Fruit fly (Drosophila melanogaster) whole organism, pupa: Measurements from ENCODE around the gene Osi2.
A peak's percentile ranks its signal among the peaks of the same experiment; 100 is the strongest.

ENCODE experiments used
- CG10348 ChIP-seq: fragments of 200-800 bp; sonication (Bioruptor generic); IDR thresholded peaks from 2 replicates; pipeline ENCODE4 v1.3.6; 2022; ENCODE audit warnings: missing biosample characterization, missing genetic modification characterization
- CG12605 ChIP-seq: fragments of 200-800 bp; sonication (Bioruptor generic); IDR thresholded peaks from 2 replicates; pipeline ENCODE4 v1.3.6; 2022; ENCODE audit warnings: missing biosample characterization, missing genetic modification characterization
- CG13204 ChIP-seq: fragments of 200-800 bp; sonication (Bioruptor generic); optimal IDR thresholded peaks from 2 replicates; lab custom pipeline; 2018; ENCODE audit warnings: missing biosample characterization, mild to moderate bottlenecking, missing genetic modification characterization, moderate library complexity
- CG14655 ChIP-seq: fragments of 200-800 bp; sonication (Bioruptor generic); optimal IDR thresholded peaks from 3 replicates; lab custom pipeline; 2017; ENCODE audit warnings: mild to moderate bottlenecking, missing biosample characterization, missing genetic modification reagents, missing genetic modification characterization
- CG15710 ChIP-seq: fragments of 200-800 bp; sonication (Bioruptor generic); optimal IDR thresholded peaks from 2 replicates; lab custom pipeline; 2018; ENCODE audit warnings: missing biosample characterization, mild to moderate bottlenecking, missing genetic modification characterization, moderate library complexity
- CG17806 ChIP-seq: fragments of 200-800 bp; sonication (Bioruptor generic); optimal IDR thresholded peaks from 2 replicates; lab custom pipeline; 2018; ENCODE audit warnings: missing biosample characterization, mild to moderate bottlenecking, missing genetic modification characterization, moderate library complexity
- CG32121 ChIP-seq: fragments of 200-800 bp; sonication (Bioruptor generic); IDR thresholded peaks from 2 replicates; pipeline ENCODE4 v1.3.6; 2022; ENCODE audit warnings: missing biosample characterization, missing genetic modification characterization
- CG34367 ChIP-seq: fragments of 200-800 bp; sonication (Bioruptor generic); optimal IDR thresholded peaks from 2 replicates; lab custom pipeline; 2018; ENCODE audit warnings: missing biosample characterization, mild to moderate bottlenecking, missing genetic modification characterization
- CG4496 ChIP-seq: fragments of 200-800 bp; sonication (Bioruptor generic); IDR thresholded peaks from 3 replicates; pipeline ENCODE4 v1.3.6; 2022; ENCODE audit warnings: missing biosample characterization, missing genetic modification characterization
- CG8159 ChIP-seq: fragments of 200-800 bp; sonication (Bioruptor generic); optimal IDR thresholded peaks from 3 replicates; lab custom pipeline; 2018; ENCODE audit warnings: missing biosample characterization, mild to moderate bottlenecking, missing genetic modification characterization, moderate library complexity
- CG8301 ChIP-seq: fragments of 200-800 bp; sonication (Bioruptor generic); optimal IDR thresholded peaks from 2 replicates; lab custom pipeline; 2018; ENCODE audit warnings: missing biosample characterization, mild to moderate bottlenecking, missing genetic modification characterization
- CG9948 ChIP-seq: fragments of 200-800 bp; sonication (Bioruptor generic); optimal IDR thresholded peaks from 2 replicates; lab custom pipeline; 2018; ENCODE audit warnings: missing biosample characterization, mild to moderate bottlenecking, missing genetic modification characterization, moderate library complexity
- D1 ChIP-seq: fragments of 200-800 bp; sonication (Bioruptor generic); optimal IDR thresholded peaks from 2 replicates; lab custom pipeline; 2018; ENCODE audit warnings: missing biosample characterization, mild to moderate bottlenecking, missing genetic modification characterization, moderate library complexity
- EcR ChIP-seq: fragments of 200-800 bp; sonication (Bioruptor generic); optimal IDR thresholded peaks from 3 replicates; lab custom pipeline; 2019; ENCODE audit warnings: missing biosample characterization, missing genetic modification characterization, mild to moderate bottlenecking, moderate library complexity, missing genetic modification reagents
- Ets98B ChIP-seq: fragments of 200-800 bp; sonication (Bioruptor generic); IDR thresholded peaks from 2 replicates; pipeline ENCODE4 v1.3.6; 2022; ENCODE audit warnings: missing biosample characterization, missing genetic modification characterization
- Pif1A ChIP-seq: fragments of 200-800 bp; sonication (Bioruptor generic); optimal IDR thresholded peaks from 3 replicates; lab custom pipeline; 2016; ENCODE audit warnings: missing biosample characterization, missing genetic modification characterization
- Pif1B ChIP-seq: fragments of 200-800 bp; sonication (Bioruptor generic); optimal IDR thresholded peaks from 3 replicates; lab custom pipeline; 2016; ENCODE audit warnings: missing biosample characterization, missing genetic modification characterization
- Snoo ChIP-seq: fragments of 200-800 bp; sonication (Bioruptor generic); optimal IDR thresholded peaks from 3 replicates; lab custom pipeline; 2017; ENCODE audit warnings: missing biosample characterization, mild to moderate bottlenecking, missing genetic modification characterization, inconsistent platforms
- fd96Ca ChIP-seq: fragments of 200-800 bp; sonication (Bioruptor generic); IDR thresholded peaks from 3 replicates; pipeline ENCODE4 v1.3.6; 2022; ENCODE audit warnings: missing biosample characterization, missing genetic modification characterization
- gl ChIP-seq: fragments of 200-800 bp; sonication (Bioruptor generic); optimal IDR thresholded peaks from 2 replicates; lab custom pipeline; 2018; ENCODE audit warnings: missing biosample characterization, mild to moderate bottlenecking, missing genetic modification characterization
- rn ChIP-seq: fragments of 200-800 bp; sonication (Bioruptor generic); IDR thresholded peaks from 2 replicates; pipeline ENCODE4 v1.3.6; 2022; ENCODE audit warnings: missing biosample characterization, missing genetic modification characterization

Gene Osi2

dm6 chr3R:6209073-6209472, at the start of gene Osi2:
Osi2 (plus strand) TSS chr3R:6209373.
- TF ChIP-seq Ets98B (GFP tag; lab: Robert Waterston, UW) (no peak), CG17806 (tag; lab: Kevin White, UChicago) (no peak), CG9948 (tag; lab: Kevin White, UChicago) (no peak), Pif1A (GFP tag; lab: Kevin White, UChicago) (no peak), CG4496 (GFP tag; lab: Robert Waterston, UW) (no peak), CG14655 (no peak), gl (tag; lab: Kevin White, UChicago) (no peak), rn (no peak), Pif1B (GFP tag; lab: Kevin White, UChicago) (no peak), fd96Ca (no peak), CG8159 (tag; lab: Kevin White, UChicago) (no peak), EcR (GFP tag; lab: Kevin White, UChicago) (no peak), D1 (tag; lab: Kevin White, UChicago) (no peak), Snoo (tag; lab: Kevin White, UChicago) (no peak)

- TF ChIP-seq CG4496 (GFP tag; lab: Robert Waterston, UW) (no peak), CG13204 (GFP tag; lab: Kevin White, UChicago) (no peak), CG10348 (GFP tag; lab: Robert Waterston, UW) (no peak), D1 (tag; lab: Kevin White, UChicago) (no peak), CG34367 (no peak), Ets98B (GFP tag; lab: Robert Waterston, UW) (no peak), CG9948 (tag; lab: Kevin White, UChicago) (no peak), fd96Ca (no peak), rn (no peak), CG32121 (GFP tag; lab: Robert Waterston, UW) (no peak), CG17806 (tag; lab: Kevin White, UChicago) (no peak), Snoo (tag; lab: Kevin White, UChicago) (no peak), gl (tag; lab: Kevin White, UChicago) (no peak), CG15710 (tag; lab: Kevin White, UChicago) (no peak)
Observed at dm6 chr3R:6167183-6167582, 42.0 kb upstream of the Osi2 start, which contains the start of gene CG1077. CG1077 (plus strand) TSS chr3R:6167483.

- TF ChIP-seq CG15710 (tag; lab: Kevin White, UChicago) = no peak
- no peak for TF ChIP-seq fd96Ca
- no peak for TF ChIP-seq D1 (tag; lab: Kevin White, UChicago)
- TF ChIP-seq Pif1B (GFP tag; lab: Kevin White, UChicago) = no peak
- no peak for TF ChIP-seq CG12605 (GFP tag; lab: Robert Waterston, UW)
- no peak for TF ChIP-seq Ets98B (GFP tag; lab: Robert Waterston, UW)
- TF ChIP-seq CG8301 (tag; lab: Kevin White, UChicago) = no peak
- no peak for TF ChIP-seq CG9948 (tag; lab: Kevin White, UChicago)
- TF ChIP-seq, all 21 proteins: peak for 0
Observed at dm6 chr3R:6170737-6171136, 38.4 kb upstream of the Osi2 start.

- TF ChIP-seq CG10348 (GFP tag; lab: Robert Waterston, UW) = no peak
- TF ChIP-seq CG13204 (GFP tag; lab: Kevin White, UChicago) = no peak
- no peak for TF ChIP-seq CG17806 (tag; lab: Kevin White, UChicago)
- no peak for TF ChIP-seq Snoo (tag; lab: Kevin White, UChicago)
- TF ChIP-seq, all 21 proteins: peak for 0
Observed at dm6 chr3R:6173249-6173648, 35.9 kb upstream of the Osi2 start, which contains the start of gene Osi1. Osi1 (plus strand) TSS chr3R:6173549.

- peak; percentile 12 for TF ChIP-seq Pif1A (GFP tag; lab: Kevin White, UChicago)
- TF ChIP-seq CG17806 (tag; lab: Kevin White, UChicago) = no peak
- TF ChIP-seq, all 21 proteins: peak for 1
Observed at dm6 chr3R:6182511-6182910, 26.7 kb upstream of the Osi2 start.

- no peak for TF ChIP-seq CG15710 (tag; lab: Kevin White, UChicago)
- no peak for TF ChIP-seq CG13204 (GFP tag; lab: Kevin White, UChicago)
- TF ChIP-seq CG17806 (tag; lab: Kevin White, UChicago) = no peak
- TF ChIP-seq CG32121 (GFP tag; lab: Robert Waterston, UW) = no peak
- no peak for TF ChIP-seq CG8301 (tag; lab: Kevin White, UChicago)
- no peak for TF ChIP-seq CG8159 (tag; lab: Kevin White, UChicago)
- no peak for TF ChIP-seq gl (tag; lab: Kevin White, UChicago)
- TF ChIP-seq Pif1B (GFP tag; lab: Kevin White, UChicago) = no peak
- no peak for TF ChIP-seq EcR (GFP tag; lab: Kevin White, UChicago)
- TF ChIP-seq CG4496 (GFP tag; lab: Robert Waterston, UW) = no peak
- no peak for TF ChIP-seq fd96Ca
- TF ChIP-seq rn = no peak
- TF ChIP-seq CG34367 = no peak
Observed at dm6 chr3R:6187015-6187414, 22.2 kb upstream of the Osi2 start, which contains the start of gene NPFR. NPFR (plus strand) TSS chr3R:6187315.

dm6 chr3R:6196416-6196815, 12.8 kb upstream of the Osi2 start:
- TF ChIP-seq rn = no peak
- TF ChIP-seq CG32121 (GFP tag; lab: Robert Waterston, UW) = no peak
- no peak for TF ChIP-seq EcR (GFP tag; lab: Kevin White, UChicago)
- TF ChIP-seq CG4496 (GFP tag; lab: Robert Waterston, UW) = no peak
- TF ChIP-seq CG34367 = no peak
- no peak for TF ChIP-seq Pif1A (GFP tag; lab: Kevin White, UChicago)
- no peak for TF ChIP-seq fd96Ca
- no peak for TF ChIP-seq gl (tag; lab: Kevin White, UChicago)
- TF ChIP-seq CG15710 (tag; lab: Kevin White, UChicago) = no peak
- no peak for TF ChIP-seq Snoo (tag; lab: Kevin White, UChicago)
- no peak for TF ChIP-seq CG13204 (GFP tag; lab: Kevin White, UChicago)
